Fruit fly (Drosophila melanogaster): ENCODE measurements around the gene CG32485.
A peak's percentile ranks its signal among the peaks of the same experiment; 100 is the strongest.

CG32485 gene

DNA sequence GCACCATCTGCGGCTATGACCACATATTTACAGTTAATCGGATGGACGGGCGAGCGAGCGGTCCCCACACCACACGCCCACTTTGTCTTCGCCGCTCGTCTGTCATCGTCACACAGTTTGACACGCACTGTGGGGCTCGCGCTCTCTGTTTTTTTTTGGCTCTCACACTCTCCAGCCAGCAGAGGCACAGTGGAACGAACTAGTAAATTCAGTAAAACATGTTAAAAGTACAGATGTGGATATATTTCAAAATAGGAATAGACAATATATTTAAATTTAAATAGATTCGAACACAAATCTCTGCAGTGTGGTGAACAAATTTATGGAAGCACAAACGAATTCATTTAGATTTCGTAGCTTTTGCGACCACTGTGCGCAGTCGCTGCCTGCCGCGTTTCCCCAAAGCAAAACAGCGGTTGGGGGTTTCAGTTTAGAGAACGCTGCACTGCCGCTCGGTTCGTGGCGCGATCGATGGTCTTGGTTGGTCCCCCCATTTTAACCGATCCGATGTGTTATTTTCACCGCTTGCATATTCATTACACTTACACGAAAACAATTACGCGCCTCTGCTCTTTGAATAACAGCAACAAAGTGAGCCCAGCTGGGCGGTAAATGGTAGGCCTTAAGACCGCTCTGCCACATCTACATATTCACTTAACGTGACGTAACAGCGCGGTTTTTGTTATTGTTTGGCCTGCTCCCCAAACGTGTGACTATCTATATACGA, 31.2 kb downstream of the CG32485 start (continued):
- TF ChIP-seq CG4617 (GFP tag; optimal IDR thresholded peaks at IDR 0.05; ENCODE audit: borderline replicate concordance) (peak; percentile 97), CG14710 (tag; optimal IDR thresholded peaks at IDR 0.05) (peak; percentile 95), wor (GFP tag; IDR thresholded peaks at IDR 0.05) (peak; percentile 97), CG10565 (GFP tag; optimal IDR thresholded peaks at IDR 0.05) (peak; percentile 91), CG43689 (GFP tag; IDR thresholded peaks at IDR 0.05) (peak; percentile 95)

dm6 chr3L:3081966-3082516, 31.9 kb downstream of the CG32485 start:
- no peak for TF ChIP-seq CG7556 (GFP tag; optimal IDR thresholded peaks at IDR 0.05)
- no peak for TF ChIP-seq CG32532 (GFP tag; IDR thresholded peaks at IDR 0.05)
- no peak for TF ChIP-seq CG9727 (GFP tag; optimal IDR thresholded peaks at IDR 0.05)
- TF ChIP-seq CG12071 (GFP tag; optimal IDR thresholded peaks at IDR 0.05) = peak; percentile 33
- peak; percentile 86 for TF ChIP-seq chinmo (GFP tag; IDR thresholded peaks at IDR 0.05; ENCODE audit: partially characterized antibody)
- TF ChIP-seq tx (GFP tag; optimal IDR thresholded peaks at IDR 0.05) = no peak
- TF ChIP-seq Bteb2 (GFP tag; optimal IDR thresholded peaks at IDR 0.05) = no peak
- no peak for TF ChIP-seq Hand (GFP tag; optimal IDR thresholded peaks at IDR 0.05)
- TF ChIP-seq gt (GFP tag; IDR thresholded peaks at IDR 0.05) = no peak
- TF ChIP-seq CG17359 (tag; optimal IDR thresholded peaks at IDR 0.05) = no peak
- no peak for TF ChIP-seq dimm (GFP tag; IDR thresholded peaks at IDR 0.05)
- TF ChIP-seq Awh (GFP tag; IDR thresholded peaks at IDR 0.05) = no peak
- no peak for TF ChIP-seq org-1 (GFP tag; optimal IDR thresholded peaks at IDR 0.05)
- no peak for TF ChIP-seq odd (GFP tag; optimal IDR thresholded peaks at IDR 0.05)
- no peak for TF ChIP-seq gem (tag; optimal IDR thresholded peaks at IDR 0.05)
- no peak for TF ChIP-seq jigr1 (GFP tag; IDR thresholded peaks at IDR 0.05)
- no peak for TF ChIP-seq slou (GFP tag; optimal IDR thresholded peaks at IDR 0.05)
- TF ChIP-seq CG11093 (GFP tag; IDR thresholded peaks at IDR 0.05) = no peak
- peak; percentile 55 for TF ChIP-seq cg (GFP tag; optimal IDR thresholded peaks at IDR 0.05)
- TF ChIP-seq CG17612 (GFP tag; IDR thresholded peaks at IDR 0.05) = no peak
- no peak for TF ChIP-seq fd3F (GFP tag; optimal IDR thresholded peaks at IDR 0.05)
- TF ChIP-seq CG11723 (GFP tag; optimal IDR thresholded peaks at IDR 0.05) = no peak
- TF ChIP-seq CG12104 (GFP tag; optimal IDR thresholded peaks at IDR 0.05) = no peak
- TF ChIP-seq CG7271 (tag; optimal IDR thresholded peaks at IDR 0.05) = no peak
- peak; percentile 27 for TF ChIP-seq kni (GFP tag; optimal IDR thresholded peaks at IDR 0.05)
- no peak for TF ChIP-seq CG11695 (GFP tag; IDR thresholded peaks at IDR 0.05)
- TF ChIP-seq bigmax (GFP tag; optimal IDR thresholded peaks at IDR 0.05) = no peak
- no peak for TF ChIP-seq slbo (GFP tag; IDR thresholded peaks at IDR 0.05)
- TF ChIP-seq PHDP (tag; optimal IDR thresholded peaks at IDR 0.05) = peak; percentile 7
- TF ChIP-seq az2 (GFP tag; optimal IDR thresholded peaks at IDR 0.05) = no peak
- TF ChIP-seq CG13894 (tag; optimal IDR thresholded peaks at IDR 0.05) = peak; percentile 97
- no peak for TF ChIP-seq CG11398 (GFP tag; optimal IDR thresholded peaks at IDR 0.05)
- no peak for TF ChIP-seq disco-r (GFP tag; optimal IDR thresholded peaks at IDR 0.05)
- TF ChIP-seq grn (GFP tag; optimal IDR thresholded peaks at IDR 0.05) = no peak
- no peak for TF ChIP-seq cato (GFP tag; optimal IDR thresholded peaks at IDR 0.05; ENCODE audit: borderline replicate concordance)
- TF ChIP-seq CG13775 (GFP tag; optimal IDR thresholded peaks at IDR 0.05) = no peak
- TF ChIP-seq CG3847 (GFP tag; IDR thresholded peaks at IDR 0.05) = no peak
- no peak for TF ChIP-seq Ets65A (GFP tag)
- peak; percentile 20 for TF ChIP-seq CG12769 (tag; optimal IDR thresholded peaks at IDR 0.05)
- 0 out of 3 replicates have a peak, but pooled peaks have one; percentile 58 for TF ChIP-seq CG2199 (GFP tag; IDR thresholded peaks at IDR 0.05)
- no peak for TF ChIP-seq Scr (GFP tag; IDR thresholded peaks at IDR 0.05; ENCODE audit: partially characterized antibody)
- TF ChIP-seq mam (GFP tag; optimal IDR thresholded peaks at IDR 0.05) = no peak
- TF ChIP-seq CG2712 (tag; optimal IDR thresholded peaks at IDR 0.05) = no peak

Data from whole organism, embryonic.